Worm (Caenorhabditis elegans): ENCODE measurements around the gene bigr-1.

- no peak for TF ChIP-seq hlh-26 (GFP tag; conservative IDR thresholded peaks at IDR 0.05)
- TF ChIP-seq unc-62 (GFP tag; optimal IDR thresholded peaks at IDR 0.05), result no peak
- no peak for TF ChIP-seq snpc-3.4 (tag; optimal IDR thresholded peaks at IDR 0.05)
Observed at ce11 chrII:11188026-11188425, 6.6 kb downstream of the bigr-1 start, which contains the start of gene F37H8.5.

Measured in whole organism, young adult.